Fruit fly (Drosophila melanogaster) whole organism, wandering third instar larva: ENCODE measurements around the gene CG1492.

Source experiments
- CG9705 ChIP-seq: fragments of 200-800 bp; sonication (Bioruptor generic); optimal IDR thresholded peaks from 2 replicates; lab custom pipeline; 2018; ENCODE audit warnings: missing biosample characterization, mild to moderate bottlenecking, missing genetic modification characterization
- CrebA ChIP-seq: fragments of 200-800 bp; sonication (Bioruptor generic); optimal IDR thresholded peaks from 2 replicates; lab custom pipeline; 2016; ENCODE audit warnings: missing biosample characterization, mild to moderate bottlenecking, missing genetic modification characterization, borderline replicate concordance
- Dfd ChIP-seq: fragments of >200 bp; optimal IDR thresholded peaks from 2 replicates; lab custom pipeline; 2017; ENCODE audit warnings: missing biosample characterization, missing genetic modification characterization
- Hr83 ChIP-seq: fragments of 200-300 bp; sonication (Bioruptor generic); optimal IDR thresholded peaks from 2 replicates; lab custom pipeline; 2016; ENCODE audit warnings: missing biosample characterization, mild to moderate bottlenecking, missing genetic modification characterization, moderate library complexity; ENCODE audit not compliant: poor library complexity, severe bottlenecking
- Mio ChIP-seq: sonication (Bioruptor generic); optimal IDR thresholded peaks from 2 replicates; lab custom pipeline; 2016; ENCODE audit warnings: missing biosample characterization, missing genetic modification characterization
- Myc ChIP-seq: fragments of >200 bp; optimal IDR thresholded peaks from 2 replicates; lab custom pipeline; 2017
- Rel ChIP-seq, 2 experiments: fragments of 200-800 bp; sonication (Bioruptor generic) in 1 of 2; optimal IDR thresholded peaks; 2 replicates in 1 of 2; 3 replicates in 1 of 2; lab custom pipeline; 2016 to 2019; ENCODE audit warnings: mild to moderate bottlenecking in 2 of 2, missing biosample characterization in 2 of 2, missing genetic modification characterization in 2 of 2, moderate library complexity in 1 of 2
- Sp1 ChIP-seq: fragments of 200-800 bp; sonication (Bioruptor generic); optimal IDR thresholded peaks from 3 replicates; lab custom pipeline; 2019; ENCODE audit warnings: missing biosample characterization, mild to moderate bottlenecking, missing genetic modification characterization, moderate library complexity
- Vsx2 ChIP-seq: fragments of 200-300, 225-300 bp; sonication (Bioruptor generic); optimal IDR thresholded peaks from 2 replicates; lab custom pipeline; 2018; ENCODE audit warnings: missing biosample characterization, missing genetic modification characterization; ENCODE audit not compliant: partially characterized antibody
- brk ChIP-seq: fragments of 200-800 bp; sonication (Bioruptor generic); optimal IDR thresholded peaks from 2 replicates; lab custom pipeline; 2016; ENCODE audit warnings: missing biosample characterization, mild to moderate bottlenecking, missing genetic modification characterization
- dmrt93B ChIP-seq: fragments of 200-800 bp; sonication (Bioruptor generic); optimal IDR thresholded peaks from 2 replicates; lab custom pipeline; 2018; ENCODE audit warnings: missing biosample characterization, mild to moderate bottlenecking, missing genetic modification characterization
- ey ChIP-seq: fragments of 200-800 bp; sonication (Bioruptor generic); optimal IDR thresholded peaks from 2 replicates; lab custom pipeline; 2016; ENCODE audit warnings: missing biosample characterization, missing genetic modification characterization
- fru ChIP-seq: fragments of 200-800 bp; sonication (Bioruptor generic); optimal IDR thresholded peaks from 3 replicates; lab custom pipeline; 2016; ENCODE audit warnings: missing biosample characterization, mild to moderate bottlenecking, missing genetic modification characterization
- h ChIP-seq: fragments of 200-800 bp; sonication (Bioruptor generic); optimal IDR thresholded peaks from 3 replicates; lab custom pipeline; 2016; ENCODE audit warnings: missing biosample characterization, mild to moderate bottlenecking, missing genetic modification characterization
- jim ChIP-seq: fragments of 175-275, 200-325 bp; sonication (Bioruptor generic); optimal IDR thresholded peaks from 2 replicates; lab custom pipeline; 2016; ENCODE audit warnings: missing biosample characterization, mild to moderate bottlenecking, missing genetic modification characterization
- lola ChIP-seq: fragments of >200 bp; optimal IDR thresholded peaks from 2 replicates; lab custom pipeline; 2017; ENCODE audit warnings: missing biosample characterization, missing genetic modification characterization
- pan ChIP-seq: fragments of >200 bp; optimal IDR thresholded peaks from 2 replicates; lab custom pipeline; 2017
- psq ChIP-seq: fragments of 200-800 bp; sonication (Bioruptor generic); optimal IDR thresholded peaks from 3 replicates; lab custom pipeline; 2017; ENCODE audit warnings: missing biosample characterization, mild to moderate bottlenecking, missing genetic modification characterization, moderate library complexity
- sv ChIP-seq: fragments of 200-800 bp; sonication (Bioruptor generic); optimal IDR thresholded peaks from 3 replicates; lab custom pipeline; 2016; ENCODE audit warnings: missing biosample characterization, missing genetic modification characterization
- tai ChIP-seq: sonication (Bioruptor generic); optimal IDR thresholded peaks from 2 replicates; lab custom pipeline; 2016; ENCODE audit warnings: missing biosample characterization, missing genetic modification characterization
- woc ChIP-seq: sonication (Bioruptor generic); optimal IDR thresholded peaks from 2 replicates; lab custom pipeline; 2016; ENCODE audit warnings: missing biosample characterization, mild to moderate bottlenecking, missing genetic modification characterization

CG1492 gene

dm6 chrX:11984987-11985386 is 27.0 kb downstream of the CG1492 start, which contains the start of gene cac:
Gene cac, minus strand, starts transcription at chrX:11985087.
- TF ChIP-seq lola (GFP tag; lab: Kevin White, UChicago) (no peak), ey (GFP tag; lab: Kevin White, UChicago) (no peak), Myc (lab: Kevin White, UChicago) (no peak), Rel (GFP tag; optimal IDR thresholded peaks at IDR 0.05; lab: Kevin White, UChicago) (no peak), Rel (tag; optimal IDR thresholded peaks at IDR 0.05; lab: Kevin White, UChicago) (no peak)

DNA sequence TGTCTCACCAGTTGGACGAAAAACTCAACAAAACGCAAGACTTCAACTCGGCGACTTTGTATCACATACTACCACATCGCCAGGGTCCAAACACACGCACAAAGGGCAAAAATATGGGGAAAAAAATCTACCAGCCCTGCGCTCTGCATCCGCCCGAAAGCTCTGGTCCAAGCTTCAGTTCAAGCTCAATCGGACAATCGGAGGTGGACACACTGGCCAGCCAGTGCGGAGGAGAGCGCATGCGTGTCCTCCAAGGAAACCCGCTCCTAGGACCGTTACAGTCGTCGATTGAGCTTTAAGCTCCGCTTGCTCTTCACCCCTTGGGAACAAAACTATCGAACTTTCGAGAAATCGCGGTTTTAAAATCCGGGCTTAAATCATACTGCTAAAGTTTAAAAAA is 28.2 kb downstream of the CG1492 start:
- TF ChIP-seq jim (GFP tag; lab: Kevin White, UChicago) (no peak), pan (lab: Kevin White, UChicago) (no peak), Myc (lab: Kevin White, UChicago) (no peak), Dfd (GFP tag; lab: Kevin White, UChicago) (no peak), tai (GFP tag; lab: Kevin White, UChicago) (no peak), Hr83 (no peak), Sp1 (no peak), dmrt93B (no peak), brk (GFP tag; lab: Kevin White, UChicago) (no peak), Mio (GFP tag; lab: Kevin White, UChicago) (no peak), psq (GFP tag; lab: Kevin White, UChicago) (no peak), CG9705 (GFP tag; lab: Kevin White, UChicago) (no peak), fru (GFP tag; lab: Kevin White, UChicago) (no peak), lola (GFP tag; lab: Kevin White, UChicago) (no peak), h (GFP tag; lab: Kevin White, UChicago) (no peak), sv (GFP tag; lab: Kevin White, UChicago) (no peak), woc (GFP tag; lab: Kevin White, UChicago) (no peak), CrebA (GFP tag; lab: Kevin White, UChicago) (no peak), Vsx2 (GFP tag; lab: Kevin White, UChicago) (no peak)
